Worm (Caenorhabditis elegans) whole organism, L1 larva: Measurements from ENCODE around the gene helq-1.

Source experiments
- C34B4.2 ChIP-seq: sonication (generic microtip); optimal IDR thresholded peaks from 2 replicates; lab custom pipeline; 2017; ENCODE audit warnings: mild to moderate bottlenecking, missing genetic modification characterization, missing compliant biosample characterization
- F16B12.6 ChIP-seq: fragments of 150-350 bp; optimal IDR thresholded peaks from 2 replicates; lab custom pipeline; 2014; ENCODE audit warnings: missing biosample characterization, missing genetic modification characterization
- Y116A8C.19 ChIP-seq: sonication (generic microtip); optimal IDR thresholded peaks from 2 replicates; lab custom pipeline; 2016; ENCODE audit warnings: missing compliant biosample characterization, missing genetic modification characterization, borderline replicate concordance
- ceh-8 ChIP-seq: fragments of 200-800 bp; sonication (Bioruptor generic); optimal IDR thresholded peaks from 2 replicates; lab custom pipeline; 2018; ENCODE audit warnings: mild to moderate bottlenecking, missing genetic modification characterization, moderate library complexity, missing compliant biosample characterization
- ceh-82 ChIP-seq, 3 experiments: fragments of 150-350 bp in 1 of 3; sonication (generic microtip) in 2 of 3; optimal IDR thresholded peaks; 2 replicates each; lab custom pipeline; 2014 to 2017; ENCODE audit warnings: missing biosample characterization in 3 of 3, missing genetic modification characterization in 3 of 3
- dpl-1 ChIP-seq, 3 experiments: fragments of 150-350 bp in 2 of 3; sonication (generic microtip) in 1 of 3; optimal IDR thresholded peaks; 2 replicates each; lab custom pipeline; 2014 to 2017; ENCODE audit warnings: missing biosample characterization in 3 of 3, missing genetic modification characterization in 3 of 3, missing genetic modification reagents in 3 of 3
- dsc-1 ChIP-seq: sonication (generic microtip); optimal IDR thresholded peaks from 2 replicates; lab custom pipeline; 2016; ENCODE audit warnings: mild to moderate bottlenecking, missing genetic modification characterization, missing compliant biosample characterization
- efl-1 ChIP-seq, 4 experiments: fragments of 150-350 bp; optimal IDR thresholded peaks in 3 of 4; peaks in 1 of 4; 1 replicate in 1 of 4; 2 replicates in 3 of 4; lab custom pipeline; 2014; ENCODE audit warnings: missing biosample characterization in 2 of 4, missing genetic modification characterization in 2 of 4, missing genetic modification reagents in 2 of 4
- efl-3 ChIP-seq: fragments of 200-800 bp; sonication (Bioruptor generic); optimal IDR thresholded peaks from 2 replicates; lab custom pipeline; 2018; ENCODE audit warnings: mild to moderate bottlenecking, missing genetic modification characterization, missing compliant biosample characterization
- egl-13 ChIP-seq: sonication (generic microtip); optimal IDR thresholded peaks from 2 replicates; lab custom pipeline; 2016; ENCODE audit warnings: missing genotype, missing genetic modification reagents, missing genetic modification characterization, missing compliant biosample characterization
- egl-27 ChIP-seq, 2 experiments: fragments of 150-350 bp in 1 of 2; sonication (generic microtip); optimal IDR thresholded peaks; 3 replicates each; lab custom pipeline; 2017 to 2018; ENCODE audit warnings: missing biosample characterization in 2 of 2, missing genetic modification characterization in 2 of 2, missing genetic modification reagents in 2 of 2
- elt-2 ChIP-seq: sonication (generic microtip); optimal IDR thresholded peaks from 2 replicates; lab custom pipeline; 2016; ENCODE audit warnings: missing genetic modification characterization, mild to moderate bottlenecking, inconsistent platforms, missing compliant biosample characterization, missing genetic modification reagents
- elt-3 ChIP-seq, 6 experiments: fragments of 150-350 bp in 1 of 6; sonication (generic microtip); optimal IDR thresholded peaks; 2 replicates each; lab custom pipeline; 2017 to 2018; ENCODE audit warnings: missing biosample characterization in 6 of 6, missing genetic modification characterization in 6 of 6, inconsistent platforms in 1 of 6
- ets-5 ChIP-seq: fragments of 200-800 bp; sonication (Bioruptor generic); IDR thresholded peaks from 2 replicates; pipeline ENCODE4 v1.3.6; 2022; ENCODE audit warnings: missing genetic modification characterization, missing compliant biosample characterization
- fkh-10 ChIP-seq: sonication (generic microtip); optimal IDR thresholded peaks from 2 replicates; lab custom pipeline; 2017; ENCODE audit warnings: missing biosample characterization, missing genetic modification reagents, missing genetic modification characterization
- fkh-8 ChIP-seq: sonication (generic microtip); optimal IDR thresholded peaks from 2 replicates; lab custom pipeline; 2016; ENCODE audit warnings: mild to moderate bottlenecking, missing genetic modification characterization, missing compliant biosample characterization
- fos-1 ChIP-seq: fragments of 150-350 bp; optimal IDR thresholded peaks from 2 replicates; lab custom pipeline; 2014; ENCODE audit warnings: missing biosample characterization, missing genetic modification characterization
- grh-1 ChIP-seq: fragments of 200-800 bp; sonication (Bioruptor generic); IDR thresholded peaks from 2 replicates; pipeline ENCODE4 v1.3.6; 2022; ENCODE audit warnings: missing genetic modification reagents, missing genetic modification characterization, missing compliant biosample characterization
- hlh-4 ChIP-seq: sonication (generic microtip); optimal IDR thresholded peaks from 2 replicates; lab custom pipeline; 2016; ENCODE audit warnings: mild to moderate bottlenecking, missing genetic modification characterization, missing compliant biosample characterization
- hpl-2 ChIP-seq: fragments of 150-350 bp; optimal IDR thresholded peaks from 2 replicates; lab custom pipeline; 2014; ENCODE audit warnings: missing biosample characterization, missing genetic modification reagents, missing genetic modification characterization
- isw-1 ChIP-seq: fragments of 200-800 bp; sonication (Bioruptor generic); IDR thresholded peaks from 2 replicates; pipeline ENCODE4 v1.3.6; 2022; ENCODE audit warnings: missing genetic modification characterization, missing compliant biosample characterization
- lin-14 ChIP-seq: fragments of 200-800 bp; sonication (Bioruptor generic); optimal IDR thresholded peaks from 2 replicates; lab custom pipeline; 2018; ENCODE audit warnings: mild to moderate bottlenecking, missing genetic modification characterization, moderate library complexity, missing compliant biosample characterization
- lin-15B ChIP-seq: fragments of 150-350 bp; sonication (generic microtip); optimal IDR thresholded peaks from 3 replicates; lab custom pipeline; 2014; ENCODE audit warnings: missing biosample characterization, missing genetic modification characterization
- lin-39 ChIP-seq: fragments of 150-350 bp; optimal IDR thresholded peaks from 2 replicates; lab custom pipeline; 2014; ENCODE audit warnings: missing biosample characterization, missing genetic modification reagents, missing genetic modification characterization
- lir-3 ChIP-seq: sonication (generic microtip); optimal IDR thresholded peaks from 2 replicates; lab custom pipeline; 2016; ENCODE audit warnings: mild to moderate bottlenecking, missing genetic modification characterization, moderate library complexity, missing compliant biosample characterization; ENCODE audit not compliant: poor library complexity
- mdl-1 ChIP-seq, 2 experiments: fragments of 150-350 bp; optimal IDR thresholded peaks; 2 replicates each; lab custom pipeline; 2014 to 2017; ENCODE audit warnings: missing biosample characterization in 2 of 2, missing genetic modification characterization in 2 of 2, inconsistent platforms in 1 of 2
- mep-1 ChIP-seq: fragments of 150-350 bp; optimal IDR thresholded peaks from 2 replicates; lab custom pipeline; 2014; ENCODE audit warnings: missing biosample characterization, missing genetic modification characterization
- nhr-11 ChIP-seq: fragments of 150-350 bp; optimal IDR thresholded peaks from 2 replicates; lab custom pipeline; 2014; ENCODE audit warnings: missing biosample characterization, missing genetic modification characterization
- nhr-12 ChIP-seq: sonication (generic microtip); optimal IDR thresholded peaks from 2 replicates; lab custom pipeline; 2017; ENCODE audit warnings: missing biosample characterization, missing genetic modification characterization
- nhr-20 ChIP-seq: sonication (generic microtip); optimal IDR thresholded peaks from 2 replicates; lab custom pipeline; 2016; ENCODE audit warnings: mild to moderate bottlenecking, missing genetic modification characterization, missing compliant biosample characterization
- nhr-47 ChIP-seq: sonication (generic microtip); optimal IDR thresholded peaks from 2 replicates; lab custom pipeline; 2016; ENCODE audit warnings: mild to moderate bottlenecking, missing genetic modification characterization, moderate library complexity, missing compliant biosample characterization
- nhr-77 ChIP-seq: fragments of 150-350 bp; optimal IDR thresholded peaks from 2 replicates; lab custom pipeline; 2014; ENCODE audit warnings: missing biosample characterization, missing genetic modification characterization
- nhr-84 ChIP-seq: sonication (generic microtip); optimal IDR thresholded peaks from 2 replicates; lab custom pipeline; 2017; ENCODE audit warnings: missing biosample characterization, missing genetic modification characterization
- nhr-85 ChIP-seq: sonication (generic microtip); peaks from one replicate; lab custom pipeline; 2016; ENCODE audit warnings: missing genetic modification characterization, inconsistent platforms, missing compliant biosample characterization
- nhr-90 ChIP-seq: sonication (generic microtip); optimal IDR thresholded peaks from 2 replicates; lab custom pipeline; 2016; ENCODE audit warnings: mild to moderate bottlenecking, missing genetic modification characterization, missing compliant biosample characterization; ENCODE audit not compliant: poor library complexity
- pax-3 ChIP-seq: fragments of 200-800 bp; sonication (Bioruptor generic); optimal IDR thresholded peaks from 2 replicates; lab custom pipeline; 2018; ENCODE audit warnings: mild to moderate bottlenecking, missing genetic modification characterization, moderate library complexity, missing compliant biosample characterization
- rnt-1 ChIP-seq: sonication (generic microtip); optimal IDR thresholded peaks from 2 replicates; lab custom pipeline; 2016; ENCODE audit warnings: mild to moderate bottlenecking, missing genetic modification characterization, moderate library complexity, missing compliant biosample characterization
- snpc-4 ChIP-seq: fragments of 150-350 bp; optimal IDR thresholded peaks from 2 replicates; lab custom pipeline; 2014; ENCODE audit warnings: missing biosample characterization, missing genetic modification characterization
- sox-4 ChIP-seq: sonication (generic microtip); optimal IDR thresholded peaks from 2 replicates; lab custom pipeline; 2016; ENCODE audit warnings: missing genetic modification characterization, missing compliant biosample characterization
- sup-37 ChIP-seq: fragments of 200-800 bp; sonication (Bioruptor generic); optimal IDR thresholded peaks from 2 replicates; lab custom pipeline; 2018; ENCODE audit warnings: mild to moderate bottlenecking, missing genetic modification characterization, missing compliant biosample characterization
- swsn-7 ChIP-seq: sonication (generic microtip); optimal IDR thresholded peaks from 2 replicates; lab custom pipeline; 2016; ENCODE audit warnings: missing genetic modification characterization, missing compliant biosample characterization
- tbx-2 ChIP-seq: sonication (generic microtip); optimal IDR thresholded peaks from 2 replicates; lab custom pipeline; 2016; ENCODE audit warnings: missing genetic modification characterization, missing compliant biosample characterization
- tlp-1 ChIP-seq: fragments of 150-350 bp; optimal IDR thresholded peaks from 2 replicates; lab custom pipeline; 2014; ENCODE audit warnings: missing biosample characterization, missing genetic modification characterization
- unc-130 ChIP-seq: fragments of 150-350 bp; optimal IDR thresholded peaks from 2 replicates; lab custom pipeline; 2017; ENCODE audit warnings: missing biosample characterization, missing genetic modification characterization, inconsistent platforms
- unc-30 ChIP-seq: sonication (generic microtip); optimal IDR thresholded peaks from 2 replicates; lab custom pipeline; 2017; ENCODE audit warnings: missing biosample characterization, missing genetic modification characterization
- vab-15 ChIP-seq: sonication (generic microtip); optimal IDR thresholded peaks from 2 replicates; lab custom pipeline; 2017; ENCODE audit warnings: missing genotype, mild to moderate bottlenecking, missing genetic modification characterization, missing compliant biosample characterization
- zag-1 ChIP-seq: fragments of 150-350 bp; optimal IDR thresholded peaks from 2 replicates; lab custom pipeline; 2014; ENCODE audit warnings: missing biosample characterization, missing genetic modification characterization
- ztf-11 ChIP-seq, 2 experiments: sonication (generic microtip); optimal IDR thresholded peaks; 2 replicates each; lab custom pipeline; 2016 to 2017; ENCODE audit warnings: missing genetic modification characterization in 2 of 2, missing biosample characterization in 1 of 2, missing compliant biosample characterization in 1 of 2
- ztf-4 ChIP-seq: fragments of 150-350 bp; optimal IDR thresholded peaks from 2 replicates; lab custom pipeline; 2014; ENCODE audit warnings: missing biosample characterization, missing genetic modification characterization

helq-1 gene

ce11 chrIII:626091-626490, 39.2 kb upstream of the helq-1 start:
- no peak for TF ChIP-seq grh-1 (GFP tag; lab: Robert Waterston, UW)
- TF ChIP-seq ets-5 (GFP tag; lab: Robert Waterston, UW) = no peak
- no peak for TF ChIP-seq efl-1 (optimal IDR thresholded peaks at IDR 0.05; lab: Kevin White, UChicago)
- peak in 1 of 2 experiments; percentile 58 for TF ChIP-seq efl-1 (GFP tag; optimal IDR thresholded peaks at IDR 0.05 in 1 of 2; lab: Kevin White, UChicago)
- TF ChIP-seq, all 84 proteins: peak for 1

- TF ChIP-seq Y116A8C.19 (tag; lab: Kevin White, UChicago) (no peak), lin-39 (no peak), ceh-8 (peak; percentile 78), ets-5 (GFP tag; lab: Robert Waterston, UW) (no peak), sup-37 (GFP tag; lab: Kevin White, UChicago) (peak; percentile 28), nhr-20 (tag; lab: Kevin White, UChicago) (peak; percentile 91), zag-1 (tag; lab: Kevin White, UChicago) (no peak), ceh-82 (tag; optimal IDR thresholded peaks at IDR 0.05; lab: Kevin White, UChicago) (peak; percentile 53 to 93 (median 71)), lin-15B (peak; percentile 43), nhr-11 (tag; lab: Kevin White, UChicago) (no peak), fkh-8 (tag; lab: Kevin White, UChicago) (peak; percentile 90), lin-14 (GFP tag; lab: Kevin White, UChicago) (peak; percentile 100), nhr-84 (tag; lab: Kevin White, UChicago) (no peak), sox-4 (peak; percentile 21), ztf-11 (tag; optimal IDR thresholded peaks at IDR 0.05; lab: Kevin White, UChicago) (peak in 1 of 2 experiments; percentile 15), elt-3 (tag; optimal IDR thresholded peaks at IDR 0.05; lab: Kevin White, UChicago) (peak in 3 of 6 experiments; percentile 74 to 83 (median 78)), unc-30 (tag; lab: Kevin White, UChicago) (no peak), nhr-12 (tag; lab: Kevin White, UChicago) (no peak), mep-1 (tag; lab: Kevin White, UChicago) (peak; percentile 95), nhr-85 (tag; lab: Kevin White, UChicago) (peak; percentile 85), mdl-1 (tag; optimal IDR thresholded peaks at IDR 0.05; lab: Kevin White, UChicago) (peak in 1 of 2 experiments; percentile 95), vab-15 (tag; lab: Kevin White, UChicago) (peak; percentile 34), snpc-4 (tag; lab: Kevin White, UChicago) (peak; percentile 65), nhr-47 (tag; lab: Kevin White, UChicago) (peak; percentile 83), unc-130 (tag; lab: Kevin White, UChicago) (peak; percentile 83), C34B4.2 (peak; percentile 74), egl-13 (tag; lab: Kevin White, UChicago) (peak; percentile 72), F16B12.6 (tag; lab: Kevin White, UChicago) (no peak), nhr-77 (tag; lab: Kevin White, UChicago) (peak; percentile 86), tlp-1 (no peak), hlh-4 (tag; lab: Kevin White, UChicago) (no peak), nhr-90 (tag; lab: Kevin White, UChicago) (peak; percentile 72), pax-3 (peak; percentile 45), egl-27 (tag; optimal IDR thresholded peaks at IDR 0.05; lab: Kevin White, UChicago) (peak in 1 of 2 experiments; percentile 63), fos-1 (tag; lab: Kevin White, UChicago) (peak; percentile 72), fkh-10 (GFP tag; lab: Kevin White, UChicago) (peak; percentile 66), hpl-2 (GFP tag; lab: Kevin White, UChicago) (peak; percentile 5), grh-1 (GFP tag; lab: Robert Waterston, UW) (0 out of 2 replicates have a peak, but pooled peaks have one; percentile 16), dsc-1 (tag; lab: Kevin White, UChicago) (peak; percentile 89), swsn-7 (peak; percentile 89), efl-3 (no peak), dpl-1 (GFP tag; optimal IDR thresholded peaks at IDR 0.05; lab: Kevin White, UChicago) (peak; percentile 32 to 65 (median 51)), elt-2 (peak; percentile 81), tbx-2 (tag; lab: Kevin White, UChicago) (peak; percentile 82), rnt-1 (peak; percentile 85), isw-1 (peak; percentile 64), lir-3 (peak; percentile 59), ztf-4 (tag; lab: Kevin White, UChicago) (peak; percentile 84)
Measured at ce11 chrIII:623754-624153, 36.8 kb upstream of the helq-1 start.
